Worm (Caenorhabditis elegans): Measurements from ENCODE around the gene lipl-2.

Gene lipl-2

ce11 chrV:9768828-9769778 lies 22.3 kb upstream of the lipl-2 start, which contains the start of gene unc-42:
Gene unc-42 (minus strand): TSS chrV:9769391.
- TF ChIP-seq dao-5 (tag; optimal IDR thresholded peaks at IDR 0.05) = no peak
- no peak for TF ChIP-seq W03F9.2 (tag; optimal IDR thresholded peaks at IDR 0.05)
- no peak for TF ChIP-seq him-1 (tag; optimal IDR thresholded peaks at IDR 0.05)

ce11 chrV:9771311-9771710 lies 20.1 kb upstream of the lipl-2 start:
- no peak for TF ChIP-seq him-1 (tag; optimal IDR thresholded peaks at IDR 0.05)
- TF ChIP-seq dao-5 (tag; optimal IDR thresholded peaks at IDR 0.05) = no peak
- TF ChIP-seq W03F9.2 (tag; optimal IDR thresholded peaks at IDR 0.05) = no peak

DNA sequence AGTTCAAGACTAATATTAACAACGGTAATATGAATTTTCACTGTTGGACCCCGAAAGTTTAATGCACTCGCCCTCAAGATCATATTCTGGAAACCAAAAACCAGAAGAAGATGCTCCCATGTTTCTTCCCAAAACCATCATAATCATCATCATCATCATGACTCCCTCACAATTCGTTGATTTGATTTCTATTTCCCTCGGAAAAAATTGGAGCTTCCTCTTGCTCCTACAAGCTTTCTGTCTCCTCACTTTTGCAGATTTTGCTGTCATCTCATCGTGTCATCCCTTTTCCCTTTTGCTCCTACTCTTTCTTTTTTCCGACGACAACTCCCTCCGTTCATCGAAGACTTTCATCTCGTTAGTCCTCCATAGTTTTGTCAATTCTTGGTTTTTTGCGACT lies 19.4 kb upstream of the lipl-2 start, which contains the start of gene F46B6.2:
F46B6.2 (plus strand) TSS at position 316 of the 400 bp plus-strand sequence.
- no peak for TF ChIP-seq him-1 (tag; optimal IDR thresholded peaks at IDR 0.05)
- no peak for TF ChIP-seq W03F9.2 (tag; optimal IDR thresholded peaks at IDR 0.05)
- no peak for TF ChIP-seq dao-5 (tag; optimal IDR thresholded peaks at IDR 0.05)

ce11 chrV:9775734-9776133 lies 15.6 kb upstream of the lipl-2 start, which contains the start of gene F46B6.12:
Gene F46B6.12 (minus strand): TSS chrV:9775834.
- TF ChIP-seq him-1 (tag; optimal IDR thresholded peaks at IDR 0.05) (no peak), dao-5 (tag; optimal IDR thresholded peaks at IDR 0.05) (no peak)

- TF ChIP-seq dao-5 (tag; optimal IDR thresholded peaks at IDR 0.05) (no peak), him-1 (tag; optimal IDR thresholded peaks at IDR 0.05) (no peak), W03F9.2 (tag; optimal IDR thresholded peaks at IDR 0.05) (no peak)
Measured at ce11 chrV:9777645-9778044, 13.7 kb upstream of the lipl-2 start, which contains the start of gene smg-4. Gene smg-4 (minus strand): TSS chrV:9777745.

ce11 chrV:9779418-9779817 lies 11.9 kb upstream of the lipl-2 start, which contains the start of gene F46B6.4:
Gene F46B6.4 (minus strand): TSS chrV:9779518.
- TF ChIP-seq W03F9.2 (tag; optimal IDR thresholded peaks at IDR 0.05) (no peak), dao-5 (tag; optimal IDR thresholded peaks at IDR 0.05) (no peak), him-1 (tag; optimal IDR thresholded peaks at IDR 0.05) (no peak)

DNA sequence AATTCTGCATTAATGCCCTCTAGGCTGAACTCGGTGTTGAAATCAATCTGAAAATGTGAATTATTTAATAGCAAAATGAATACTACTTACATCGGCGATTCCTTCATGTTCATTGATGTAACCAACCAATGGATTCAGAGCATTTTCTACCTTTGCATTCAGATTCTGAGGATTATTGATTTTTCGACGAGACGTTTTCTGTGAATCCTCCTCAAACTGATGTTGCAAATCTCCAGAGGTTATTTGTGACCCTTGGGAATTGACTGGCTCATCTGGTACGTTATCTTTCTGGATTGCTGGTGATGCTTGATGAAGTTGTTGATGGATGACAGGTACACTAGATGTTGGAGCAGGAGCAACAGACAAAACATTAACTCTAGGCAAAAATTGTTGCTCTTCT lies 9.3 kb upstream of the lipl-2 start:
- TF ChIP-seq him-1 (tag; optimal IDR thresholded peaks at IDR 0.05) (no peak), W03F9.2 (tag; optimal IDR thresholded peaks at IDR 0.05) (no peak)

ce11 chrV:9782969-9783368 lies 8.4 kb upstream of the lipl-2 start, which contains the start of gene F46B6.5:
Gene F46B6.5 (minus strand): TSS chrV:9783069.
- TF ChIP-seq dao-5 (tag; optimal IDR thresholded peaks at IDR 0.05) (no peak), him-1 (tag; optimal IDR thresholded peaks at IDR 0.05) (no peak), W03F9.2 (tag; optimal IDR thresholded peaks at IDR 0.05) (no peak)

DNA sequence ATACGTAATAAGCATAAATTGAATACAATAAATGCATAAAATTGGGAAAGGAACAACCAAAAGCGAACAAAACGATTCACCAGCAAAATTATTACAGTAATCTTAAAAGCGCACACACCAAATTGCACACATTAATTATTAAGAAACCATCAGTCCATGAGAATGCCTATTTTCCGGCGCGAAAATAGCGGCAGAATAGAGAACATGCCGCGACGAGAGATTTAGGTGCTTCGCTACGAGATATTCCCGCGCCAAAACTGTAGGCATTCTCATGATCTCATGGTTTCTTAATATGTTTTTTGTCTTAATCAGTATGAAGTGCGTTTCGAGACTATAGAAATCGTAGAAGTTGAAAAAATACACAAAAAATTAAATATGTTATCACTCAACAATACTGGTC lies 7.2 kb upstream of the lipl-2 start:
- no peak for TF ChIP-seq W03F9.2 (tag; optimal IDR thresholded peaks at IDR 0.05)
- no peak for TF ChIP-seq him-1 (tag; optimal IDR thresholded peaks at IDR 0.05)
- TF ChIP-seq dao-5 (tag; optimal IDR thresholded peaks at IDR 0.05) = no peak

- TF ChIP-seq him-1 (tag; optimal IDR thresholded peaks at IDR 0.05) = no peak
- no peak for TF ChIP-seq W03F9.2 (tag; optimal IDR thresholded peaks at IDR 0.05)
- TF ChIP-seq dao-5 (tag; optimal IDR thresholded peaks at IDR 0.05) = no peak
Measured at ce11 chrV:9786721-9787131, 4.6 kb upstream of the lipl-2 start, which contains the start of gene F46B6.6. Gene F46B6.6 (minus strand): TSS chrV:9786868.

DNA sequence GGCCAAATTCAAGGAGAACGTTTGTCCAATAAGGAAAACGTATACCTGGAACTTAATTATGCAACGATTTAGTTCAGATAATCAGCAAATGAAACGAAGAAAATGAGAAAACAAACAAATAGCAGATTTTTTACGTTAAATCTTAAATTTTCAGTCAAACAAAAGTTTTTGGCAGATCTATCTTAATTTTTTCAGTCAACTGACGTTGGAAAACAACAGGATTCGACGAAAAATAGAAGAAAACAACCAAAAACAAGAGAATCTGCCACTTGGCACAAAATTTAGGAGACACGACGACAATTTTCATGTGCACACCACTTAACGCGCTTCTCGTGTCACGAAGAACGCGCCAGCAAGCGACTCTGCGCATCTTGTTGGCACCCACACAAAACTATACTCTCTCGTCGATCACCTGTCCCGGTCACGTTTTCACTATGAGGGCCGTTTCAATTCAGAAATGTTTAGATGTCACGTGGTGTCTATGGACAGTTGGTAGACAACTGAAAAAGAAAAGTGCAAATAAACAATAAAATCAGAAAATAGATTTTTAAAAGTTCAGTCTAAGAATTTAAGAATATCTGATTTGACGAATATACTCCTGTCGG lies 1.6 kb upstream of the lipl-2 start, which contains the start of gene ztf-7:
ztf-7 (minus strand) TSS at position 51 of the 605 bp plus-strand sequence.
- peak; percentile 68 for TF ChIP-seq him-1 (tag; optimal IDR thresholded peaks at IDR 0.05)
- TF ChIP-seq dao-5 (tag; optimal IDR thresholded peaks at IDR 0.05) = no peak
- TF ChIP-seq W03F9.2 (tag; optimal IDR thresholded peaks at IDR 0.05) = peak; percentile 96

DNA sequence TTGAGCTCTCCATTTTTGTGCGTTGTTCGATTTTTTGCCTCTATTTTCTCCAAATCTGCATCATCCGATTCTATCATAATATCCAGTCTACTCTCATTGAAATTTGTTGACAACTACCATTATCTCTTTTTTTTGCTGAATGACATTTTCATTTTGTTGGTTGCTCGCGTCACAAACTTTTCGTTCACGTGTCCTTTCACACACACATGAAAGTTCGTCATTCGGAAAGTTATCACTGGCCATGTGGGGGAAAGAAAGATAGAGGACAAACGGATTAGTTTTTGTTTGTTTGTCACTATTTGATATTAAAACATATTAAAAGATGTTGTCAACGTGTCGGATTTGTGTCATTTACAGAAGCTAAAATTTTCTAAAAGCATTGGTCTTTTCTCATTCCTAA lies 3.6 kb downstream of the lipl-2 start:
- TF ChIP-seq W03F9.2 (tag; optimal IDR thresholded peaks at IDR 0.05) (no peak), him-1 (tag; optimal IDR thresholded peaks at IDR 0.05) (no peak), dao-5 (tag; optimal IDR thresholded peaks at IDR 0.05) (no peak)

DNA sequence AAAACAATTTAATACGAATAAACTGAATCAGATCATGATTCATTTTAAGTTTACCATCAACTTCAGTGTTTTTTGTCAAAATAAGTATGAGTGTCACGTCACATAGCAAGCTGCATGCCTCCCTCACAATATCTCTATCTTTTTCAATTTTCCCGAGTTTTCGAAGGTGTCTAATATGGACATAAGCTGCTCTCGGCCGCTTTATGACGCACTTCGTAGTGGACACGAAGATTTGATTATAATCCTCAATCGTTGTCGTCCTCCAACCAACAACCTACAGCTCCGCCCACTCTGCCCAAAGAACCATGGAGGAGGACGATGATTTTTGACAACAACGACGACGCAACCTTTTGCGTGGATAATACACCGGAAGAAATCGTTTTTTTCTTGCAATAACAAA lies 4.6 kb downstream of the lipl-2 start:
- TF ChIP-seq W03F9.2 (tag; optimal IDR thresholded peaks at IDR 0.05) = no peak
- no peak for TF ChIP-seq him-1 (tag; optimal IDR thresholded peaks at IDR 0.05)
- no peak for TF ChIP-seq dao-5 (tag; optimal IDR thresholded peaks at IDR 0.05)

- no peak for TF ChIP-seq W03F9.2 (tag; optimal IDR thresholded peaks at IDR 0.05)
- no peak for TF ChIP-seq dao-5 (tag; optimal IDR thresholded peaks at IDR 0.05)
- no peak for TF ChIP-seq him-1 (tag; optimal IDR thresholded peaks at IDR 0.05)
Measured at ce11 chrV:9796562-9796961, 5.2 kb downstream of the lipl-2 start, which contains the start of gene F46B6.9. Gene F46B6.9 (plus strand): TSS chrV:9796862.

Measured in whole organism, L4/young adult.